Fruit fly (Drosophila melanogaster) whole organism, embryonic: ENCODE results near the gene CG7080.
"Not testable (repeated sequence)": the region's sequence is repeated elsewhere in the genome, so short reads cannot be mapped to it uniquely, and the experiment has no call there.

Experiments
- CG11093 ChIP-seq: fragments of 200-800 bp; sonication (Bioruptor generic); IDR thresholded peaks from 3 replicates; pipeline ENCODE4 v1.3.6; 2022; ENCODE audit warnings: missing biosample characterization, missing genetic modification characterization
- CG11247 ChIP-seq: fragments of 200-800 bp; sonication (Bioruptor generic); IDR thresholded peaks from 2 replicates; pipeline ENCODE4 v1.3.6; 2022; ENCODE audit warnings: missing biosample characterization, missing genetic modification characterization
- CG12391 ChIP-seq: fragments of 200-800 bp; sonication (Bioruptor generic); optimal IDR thresholded peaks from 3 replicates; lab custom pipeline; 2018; ENCODE audit warnings: missing biosample characterization, mild to moderate bottlenecking, missing genetic modification characterization, moderate library complexity
- CG17361 ChIP-seq: fragments of 200-800 bp; sonication (Bioruptor generic); IDR thresholded peaks from 3 replicates; pipeline ENCODE4 v1.3.6; 2022; ENCODE audit warnings: missing biosample characterization, missing genetic modification characterization
- CG18011 ChIP-seq: fragments of 200-800 bp; sonication (Bioruptor generic); optimal IDR thresholded peaks from 2 replicates; lab custom pipeline; 2017; ENCODE audit warnings: missing biosample characterization, missing genetic modification characterization, mild to moderate bottlenecking, moderate library complexity, missing genotype
- CG18262 ChIP-seq: fragments of 200-800 bp; optimal IDR thresholded peaks from 3 replicates; lab custom pipeline; 2019; ENCODE audit warnings: missing biosample characterization, mild to moderate bottlenecking, missing genetic modification characterization, moderate library complexity
- CG2199 ChIP-seq: fragments of 200-800 bp; sonication (Bioruptor generic); IDR thresholded peaks from 3 replicates; pipeline ENCODE4 v1.3.6; 2022; ENCODE audit warnings: missing biosample characterization, missing genetic modification characterization
- CG2678 ChIP-seq: fragments of 200-800 bp; sonication (Bioruptor generic); optimal IDR thresholded peaks from 3 replicates; lab custom pipeline; 2019; ENCODE audit warnings: missing biosample characterization, mild to moderate bottlenecking, missing genetic modification characterization, moderate library complexity
- CG2712 ChIP-seq: fragments of 200-800 bp; optimal IDR thresholded peaks from 3 replicates; lab custom pipeline; 2019; ENCODE audit warnings: missing biosample characterization, mild to moderate bottlenecking, missing genetic modification characterization, moderate library complexity
- CG31224 ChIP-seq: fragments of 200-800 bp; sonication (Bioruptor generic); IDR thresholded peaks from 2 replicates; pipeline ENCODE4 v1.3.6; 2022; ENCODE audit warnings: missing biosample characterization, missing genetic modification characterization
- CG31441 ChIP-seq: fragments of 200-800 bp; sonication (Bioruptor generic); IDR thresholded peaks from 2 replicates; pipeline ENCODE4 v1.3.6; 2022; ENCODE audit warnings: missing biosample characterization, missing genetic modification characterization
- CG3407 ChIP-seq: fragments of 200-800 bp; sonication (Bioruptor generic); optimal IDR thresholded peaks from 2 replicates; lab custom pipeline; 2018; ENCODE audit warnings: missing biosample characterization, mild to moderate bottlenecking, missing genetic modification characterization
- CG4730 ChIP-seq: fragments of 200-800 bp; sonication (Bioruptor generic); IDR thresholded peaks from 2 replicates; pipeline ENCODE4 v1.3.6; 2022; ENCODE audit warnings: missing biosample characterization, missing genetic modification characterization
- CG8281 ChIP-seq: fragments of 200-800 bp; sonication (Bioruptor generic); optimal IDR thresholded peaks from 2 replicates; lab custom pipeline; 2018; ENCODE audit warnings: missing biosample characterization, mild to moderate bottlenecking, missing genetic modification characterization, moderate library complexity
- CG9609 ChIP-seq: fragments of 200-800 bp; sonication (Bioruptor generic); optimal IDR thresholded peaks from 3 replicates; lab custom pipeline; 2016; ENCODE audit warnings: missing biosample characterization, missing genetic modification characterization
- CrebB ChIP-seq: fragments of 200-800 bp; sonication (Bioruptor generic); optimal IDR thresholded peaks from 3 replicates; lab custom pipeline; 2018; ENCODE audit warnings: missing biosample characterization, mild to moderate bottlenecking, missing genetic modification characterization
- ERR ChIP-seq: fragments of 200-800 bp; sonication (Bioruptor generic); optimal IDR thresholded peaks from 2 replicates; lab custom pipeline; 2016; ENCODE audit warnings: missing biosample characterization, missing genetic modification characterization
- Fer2 ChIP-seq: fragments of 200-800 bp; sonication (Bioruptor generic); optimal IDR thresholded peaks from 2 replicates; lab custom pipeline; 2018; ENCODE audit warnings: missing biosample characterization, mild to moderate bottlenecking, missing genetic modification characterization, moderate library complexity
- GATAe ChIP-seq: fragments of 200-800 bp; sonication (Bioruptor generic); conservative IDR thresholded peaks from 2 replicates; pipeline ENCODE4 v1.3.6; 2022; ENCODE audit warnings: missing biosample characterization, missing genetic modification characterization
- HLHmδ ChIP-seq: fragments of 200-800 bp; sonication (Bioruptor generic); optimal IDR thresholded peaks from 2 replicates; lab custom pipeline; 2018; ENCODE audit warnings: missing biosample characterization, mild to moderate bottlenecking, missing genetic modification characterization, moderate library complexity
- Hey ChIP-seq: fragments of 200-800 bp; sonication (Bioruptor generic); optimal IDR thresholded peaks from 3 replicates; lab custom pipeline; 2018; ENCODE audit warnings: missing biosample characterization, mild to moderate bottlenecking, missing genetic modification characterization
- Hmr ChIP-seq: fragments of 200-800 bp; sonication (Bioruptor generic); optimal IDR thresholded peaks from 3 replicates; lab custom pipeline; 2017; ENCODE audit warnings: mild to moderate bottlenecking, missing biosample characterization, missing genetic modification reagents, missing genetic modification characterization
- MTF-1 ChIP-seq: fragments of 200-800 bp; sonication (Bioruptor generic); optimal IDR thresholded peaks from 2 replicates; lab custom pipeline; 2018; ENCODE audit warnings: missing biosample characterization, mild to moderate bottlenecking, missing genetic modification characterization, borderline replicate concordance
- NK7.1 ChIP-seq: fragments of 200-800 bp; sonication (Bioruptor generic); optimal IDR thresholded peaks from 3 replicates; lab custom pipeline; 2016; ENCODE audit warnings: missing biosample characterization, missing genetic modification characterization
- Oli ChIP-seq: fragments of 200-800 bp; sonication (Bioruptor generic); optimal IDR thresholded peaks from 2 replicates; lab custom pipeline; 2018; ENCODE audit warnings: missing biosample characterization, mild to moderate bottlenecking, missing genetic modification characterization, moderate library complexity
- az2 ChIP-seq: fragments of 200-800 bp; sonication (Bioruptor generic); optimal IDR thresholded peaks from 3 replicates; lab custom pipeline; 2016; ENCODE audit warnings: missing biosample characterization, missing genetic modification characterization
- bcd ChIP-seq: fragments of 200-800 bp; sonication (Bioruptor generic); optimal IDR thresholded peaks from 2 replicates; lab custom pipeline; 2017; ENCODE audit warnings: missing biosample characterization, mild to moderate bottlenecking, missing genetic modification characterization
- br ChIP-seq: fragments of >200 bp; optimal IDR thresholded peaks from 2 replicates; lab custom pipeline; 2017
- croc ChIP-seq: fragments of 200-800 bp; sonication (Bioruptor generic); conservative IDR thresholded peaks from 3 replicates; pipeline ENCODE4 v1.3.6; 2022; ENCODE audit warnings: missing biosample characterization, missing genetic modification characterization
- cwo ChIP-seq: fragments of 200-800 bp; sonication (Bioruptor generic); optimal IDR thresholded peaks from 3 replicates; lab custom pipeline; 2017; ENCODE audit warnings: missing biosample characterization, missing genetic modification characterization, mild to moderate bottlenecking, moderate library complexity, missing genetic modification reagents
- gcm ChIP-seq: fragments of 200-800 bp; sonication (Bioruptor generic); optimal IDR thresholded peaks from 2 replicates; lab custom pipeline; 2019; ENCODE audit warnings: missing biosample characterization, mild to moderate bottlenecking, missing genetic modification characterization, moderate library complexity
- gcm2 ChIP-seq: fragments of 200-800 bp; sonication (Bioruptor generic); optimal IDR thresholded peaks from 2 replicates; lab custom pipeline; 2016; ENCODE audit warnings: missing biosample characterization, missing genetic modification characterization
- gem ChIP-seq: fragments of 200-800 bp; sonication (Bioruptor generic); optimal IDR thresholded peaks from 2 replicates; lab custom pipeline; 2019; ENCODE audit warnings: missing biosample characterization, mild to moderate bottlenecking, missing genetic modification characterization, moderate library complexity
- ham ChIP-seq: fragments of 200-800 bp; sonication (Bioruptor generic); IDR thresholded peaks from 2 replicates; pipeline ENCODE4 v1.3.6; 2022; ENCODE audit warnings: missing biosample characterization, missing genetic modification characterization
- lab ChIP-seq: fragments of 200-800 bp; sonication (Bioruptor generic); optimal IDR thresholded peaks from 3 replicates; lab custom pipeline; 2017; ENCODE audit warnings: missing biosample characterization, missing genetic modification characterization, mild to moderate bottlenecking, moderate library complexity, missing genetic modification reagents
- lov ChIP-seq, 2 experiments: fragments of 200-800 bp in 1 of 2; fragments of >200 bp in 1 of 2; sonication (Bioruptor generic) in 1 of 2; IDR thresholded peaks in 1 of 2; optimal IDR thresholded peaks in 1 of 2; 2 replicates in 1 of 2; 3 replicates in 1 of 2; pipeline versions ENCODE4 v1.3.6 to Lab custom; 2017 to 2022; ENCODE audit warnings: missing biosample characterization in 1 of 2, missing genetic modification characterization in 1 of 2
- mld ChIP-seq: fragments of 200-800 bp; sonication (Bioruptor generic); IDR thresholded peaks from 3 replicates; pipeline ENCODE4 v1.3.6; 2022; ENCODE audit warnings: missing biosample characterization, missing genetic modification characterization; ENCODE audit not compliant: partially characterized antibody
- sob ChIP-seq: fragments of 200-800 bp; sonication (Bioruptor generic); IDR thresholded peaks from 2 replicates; pipeline ENCODE4 v1.3.6; 2022; ENCODE audit warnings: missing biosample characterization, missing genetic modification characterization
- tll ChIP-seq, 2 experiments: fragments of 200-800 bp in 1 of 2; fragments of >200 bp in 1 of 2; sonication (Bioruptor generic) in 1 of 2; optimal IDR thresholded peaks; 2 replicates each; lab custom pipeline; 2017 to 2019; ENCODE audit warnings: missing biosample characterization in 2 of 2, missing genetic modification characterization in 2 of 2, mild to moderate bottlenecking in 1 of 2, moderate library complexity in 1 of 2
- wek ChIP-seq: fragments of 200-800 bp; sonication (Bioruptor generic); optimal IDR thresholded peaks from 3 replicates; lab custom pipeline; 2018; ENCODE audit warnings: missing biosample characterization, mild to moderate bottlenecking, missing genetic modification characterization, moderate library complexity

The CG7080 gene

dm6 chr3R:22288305-22288704 is 40.8 kb upstream of the CG7080 start:
- TF ChIP-seq CG8281 (tag; lab: Kevin White, UChicago) (peak; percentile 96), az2 (GFP tag; lab: Kevin White, UChicago) (no peak), gcm2 (GFP tag; lab: Kevin White, UChicago) (no peak), Fer2 (tag; lab: Kevin White, UChicago) (no peak), MTF-1 (GFP tag; lab: Kevin White, UChicago) (no peak), CG18011 (GFP tag; lab: Kevin White, UChicago) (no peak)

DNA sequence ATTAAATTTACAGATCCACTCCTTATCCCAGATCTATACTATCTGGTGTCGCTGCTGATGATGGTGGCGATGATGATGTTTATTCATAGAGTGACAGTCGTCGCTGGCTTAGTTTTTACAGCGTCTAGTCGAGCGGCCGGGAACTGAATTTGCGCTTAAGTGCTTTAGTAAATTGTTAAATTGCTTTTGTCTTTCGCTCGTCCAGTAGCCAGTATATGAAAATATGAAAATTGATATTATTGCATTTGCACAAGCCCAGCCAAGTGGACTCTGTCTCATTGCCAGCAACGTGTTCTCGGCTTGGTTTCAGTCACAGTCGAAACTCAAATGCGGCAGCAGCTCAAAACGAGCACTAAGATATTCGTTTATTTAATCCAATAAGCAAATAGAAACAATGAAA is 30.6 kb upstream of the CG7080 start, which contains the start of gene CG7084:
Gene CG7084 (plus strand): TSS at position 301 of the 400 bp plus-strand sequence.
- not testable (repeated sequence) for TF ChIP-seq Oli (tag; lab: Kevin White, UChicago); Hmr (GFP tag; lab: Kevin White, UChicago); CG2199 (GFP tag; lab: Robert Waterston, UW)

DNA sequence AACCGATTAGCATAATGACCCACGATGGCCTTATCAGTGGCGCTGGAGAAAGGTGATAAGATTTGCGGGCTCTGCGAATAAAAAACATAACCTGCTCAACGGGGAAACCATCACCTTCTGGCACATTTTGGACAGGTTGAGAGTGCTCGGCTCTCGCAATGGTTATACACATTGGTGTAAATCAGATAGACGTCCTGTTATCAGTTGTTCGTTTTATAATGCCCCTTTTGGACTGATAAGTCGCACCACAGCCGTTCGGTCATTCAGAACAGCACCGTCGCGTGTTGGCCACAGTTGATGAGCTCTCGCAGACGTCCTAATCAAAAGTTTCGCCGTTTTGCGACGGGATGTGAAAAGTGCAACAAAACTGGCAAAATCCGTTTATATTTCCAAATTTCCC is 29.8 kb upstream of the CG7080 start:
- TF ChIP-seq GATAe, result peak; percentile 68
- peak; percentile 30; the same call in 1 of the 2 replicates for TF ChIP-seq ham (GFP tag; lab: Robert Waterston, UW)

dm6 chr3R:22300064-22300463 is 29.0 kb upstream of the CG7080 start:
- TF ChIP-seq CG9609 (GFP tag; lab: Kevin White, UChicago), result no peak
- TF ChIP-seq sob (GFP tag; lab: Robert Waterston, UW), result 0 out of 2 replicates have a peak, but pooled peaks have one; percentile 13
- peak; percentile 65 for TF ChIP-seq CG31224 (GFP tag; lab: Robert Waterston, UW)
- peak; percentile 8 for TF ChIP-seq CG2678 (tag; lab: Kevin White, UChicago)
- TF ChIP-seq, all 482 proteins: peak for 3

DNA sequence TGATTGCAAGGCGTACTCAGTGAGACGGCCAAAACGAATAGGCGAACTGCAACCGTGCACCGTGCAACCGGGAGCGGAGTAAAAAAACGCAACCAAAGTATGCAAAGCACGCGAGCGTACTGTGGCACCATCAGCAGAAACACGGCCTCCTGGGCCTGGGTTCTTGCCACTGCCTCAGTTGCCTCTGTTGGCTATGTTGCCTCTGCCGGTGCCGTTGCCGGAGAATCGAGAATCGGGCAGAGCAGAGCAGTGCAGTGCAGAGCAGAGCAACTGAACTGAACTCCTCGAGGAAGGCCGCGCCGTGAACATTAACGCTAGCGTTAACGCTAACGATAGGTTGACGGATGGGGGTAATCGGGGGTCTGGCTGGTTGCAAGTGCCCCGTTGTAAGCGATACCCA is 5.1 kb upstream of the CG7080 start, which contains the start of gene CG34377:
Gene CG34377 (minus strand): TSS at position 101 of the 400 bp plus-strand sequence.
- TF ChIP-seq bcd (GFP tag; lab: Kevin White, UChicago) (no peak), lov (optimal IDR thresholded peaks at IDR 0.05; lab: Kevin White, UChicago) (no peak), lov (GFP tag; IDR thresholded peaks at IDR 0.05; lab: Robert Waterston, UW) (0 out of 3 replicates have a peak, but pooled peaks have one; percentile 21)

- no peak for TF ChIP-seq wek (GFP tag; lab: Kevin White, UChicago)
- no peak for TF ChIP-seq NK7.1 (GFP tag; lab: Kevin White, UChicago)
- TF ChIP-seq CG4730 (GFP tag; lab: Robert Waterston, UW), result no peak
- no peak for TF ChIP-seq ERR (GFP tag; lab: Kevin White, UChicago)
- no peak for TF ChIP-seq CrebB (tag; lab: Kevin White, UChicago)
- TF ChIP-seq gem (tag; lab: Kevin White, UChicago), result no peak
- TF ChIP-seq lab (GFP tag; lab: Kevin White, UChicago), result no peak
- peak; percentile 53 for TF ChIP-seq CG2712 (tag; lab: Kevin White, UChicago)
- TF ChIP-seq mld (GFP tag; lab: Robert Waterston, UW), result no peak
- TF ChIP-seq CG18262 (tag; lab: Kevin White, UChicago), result peak; percentile 52
- no peak for TF ChIP-seq Hey (tag; lab: Kevin White, UChicago)
- TF ChIP-seq CG17361 (GFP tag; lab: Robert Waterston, UW), result no peak
- TF ChIP-seq CG3407 (GFP tag; lab: Kevin White, UChicago), result peak; percentile 6
- TF ChIP-seq tll (GFP tag; optimal IDR thresholded peaks at IDR 0.05; lab: Kevin White, UChicago), result no peak
- TF ChIP-seq CG31224 (GFP tag; lab: Robert Waterston, UW), result no peak
- peak; percentile 34; the same call in 1 of the 2 replicates for TF ChIP-seq CG31441
- TF ChIP-seq CG11093 (GFP tag; lab: Robert Waterston, UW), result 0 out of 3 replicates have a peak, but pooled peaks have one; percentile 10
- TF ChIP-seq cwo (GFP tag; lab: Kevin White, UChicago), result no peak
- TF ChIP-seq HLHmδ, result no peak
- no peak for TF ChIP-seq gcm (GFP tag; lab: Kevin White, UChicago)
- TF ChIP-seq CG11247 (GFP tag; lab: Robert Waterston, UW), result no peak
- 0 out of 3 replicates have a peak, but pooled peaks have one; percentile 33 for TF ChIP-seq croc (GFP tag; lab: Robert Waterston, UW)
- TF ChIP-seq gcm2 (GFP tag; lab: Kevin White, UChicago), result no peak
- TF ChIP-seq CG12391 (tag; lab: Kevin White, UChicago), result peak; percentile 13
- no peak for TF ChIP-seq br (lab: Kevin White, UChicago)
Observed at dm6 chr3R:22324736-22325135, 4.4 kb upstream of the CG7080 start.
